Worm (Caenorhabditis elegans) whole organism, L4/young adult: ENCODE results near the gene srh-85.

ENCODE experiments used
- W03F9.2 ChIP-seq: fragments of 150-350 bp; optimal IDR thresholded peaks from 2 replicates; lab custom pipeline; 2014; ENCODE audit warnings: missing biosample characterization, missing genetic modification characterization
- dao-5 ChIP-seq: sonication (generic microtip); optimal IDR thresholded peaks from 2 replicates; lab custom pipeline; 2016; ENCODE audit warnings: missing genotype, missing genetic modification characterization, moderate library complexity, missing compliant biosample characterization
- him-1 ChIP-seq: sonication (generic microtip); optimal IDR thresholded peaks from 2 replicates; lab custom pipeline; 2016; ENCODE audit warnings: missing genotype, missing genetic modification reagents, missing genetic modification characterization, missing compliant biosample characterization

ce11 chrV:3028205-3028604 lies 40.9 kb upstream of the srh-85 start, which contains the start of gene asp-7:
- TF ChIP-seq dao-5 (tag; lab: Kevin White, UChicago) (no peak), him-1 (tag; lab: Kevin White, UChicago) (no peak), W03F9.2 (no peak)
